Fruit fly (Drosophila melanogaster) whole organism, embryonic: Measurements from ENCODE around the gene CG17572.

Experiments used
- Antp ChIP-seq: fragments of 200-800 bp; sonication (Bioruptor generic); optimal IDR thresholded peaks from 3 replicates; lab custom pipeline; 2016; ENCODE audit warnings: missing biosample characterization, missing genetic modification characterization
- Atf-2 ChIP-seq: fragments of 200-800 bp; sonication (Bioruptor generic); optimal IDR thresholded peaks from 2 replicates; lab custom pipeline; 2016; ENCODE audit warnings: missing biosample characterization, missing genetic modification characterization
- B-H2 ChIP-seq: fragments of 200-800 bp; sonication (Bioruptor generic); optimal IDR thresholded peaks from 2 replicates; lab custom pipeline; 2018; ENCODE audit warnings: missing biosample characterization, mild to moderate bottlenecking, missing genetic modification characterization
- CG10431 ChIP-seq: fragments of 200-800 bp; sonication (Bioruptor generic); optimal IDR thresholded peaks from 3 replicates; lab custom pipeline; 2018; ENCODE audit warnings: missing biosample characterization, mild to moderate bottlenecking, missing genetic modification characterization
- CG10462 ChIP-seq: fragments of 200-800 bp; sonication (Bioruptor generic); optimal IDR thresholded peaks from 2 replicates; lab custom pipeline; 2016; ENCODE audit warnings: missing biosample characterization, missing genetic modification characterization
- CG11085 ChIP-seq: fragments of 200-800 bp; sonication (Bioruptor generic); IDR thresholded peaks from 2 replicates; pipeline ENCODE4 v1.3.6; 2022; ENCODE audit warnings: missing biosample characterization, missing genetic modification characterization
- CG11398 ChIP-seq: fragments of 200-800 bp; sonication (Bioruptor generic); optimal IDR thresholded peaks from 2 replicates; lab custom pipeline; 2016; ENCODE audit warnings: missing biosample characterization, missing genetic modification characterization
- CG11456 ChIP-seq: fragments of 200-800 bp; sonication (Bioruptor generic); IDR thresholded peaks from 3 replicates; pipeline ENCODE4 v1.3.6; 2022; ENCODE audit warnings: missing biosample characterization, missing genetic modification characterization
- CG12236 ChIP-seq: fragments of 200-800 bp; sonication (Bioruptor generic); optimal IDR thresholded peaks from 2 replicates; lab custom pipeline; 2016; ENCODE audit warnings: missing biosample characterization, missing genetic modification characterization
- CG14860 ChIP-seq: fragments of 200-800 bp; sonication (Bioruptor generic); IDR thresholded peaks from 3 replicates; pipeline ENCODE4 v1.3.6; 2022; ENCODE audit warnings: missing biosample characterization, missing genetic modification characterization; ENCODE audit not compliant: partially characterized antibody
- CG14965 ChIP-seq: fragments of 200-800 bp; sonication (Bioruptor generic); optimal IDR thresholded peaks from 2 replicates; lab custom pipeline; 2016; ENCODE audit warnings: missing biosample characterization, missing genetic modification characterization, borderline replicate concordance
- CG18599 ChIP-seq: fragments of 200-800 bp; sonication (Bioruptor generic); optimal IDR thresholded peaks from 3 replicates; lab custom pipeline; 2017; ENCODE audit warnings: missing biosample characterization, missing genetic modification characterization, mild to moderate bottlenecking, moderate library complexity, missing genetic modification reagents
- CG2129 ChIP-seq: fragments of 200-800 bp; sonication (Bioruptor generic); IDR thresholded peaks from 2 replicates; pipeline ENCODE4 v1.3.6; 2022; ENCODE audit warnings: missing biosample characterization, missing genetic modification characterization; ENCODE audit not compliant: partially characterized antibody
- CG42726 ChIP-seq: fragments of 200-800 bp; sonication (Bioruptor generic); IDR thresholded peaks from 2 replicates; pipeline ENCODE4 v1.3.6; 2022; ENCODE audit warnings: missing biosample characterization, missing genetic modification characterization; ENCODE audit not compliant: partially characterized antibody
- CG6175 ChIP-seq: fragments of 200-800 bp; sonication (Bioruptor generic); IDR thresholded peaks from 3 replicates; pipeline ENCODE4 v1.3.6; 2022; ENCODE audit warnings: missing biosample characterization, missing genetic modification characterization
- CG7786 ChIP-seq: fragments of 200-800 bp; sonication (Bioruptor generic); optimal IDR thresholded peaks from 2 replicates; lab custom pipeline; 2016; ENCODE audit warnings: missing biosample characterization, missing genetic modification characterization
- CG7839 ChIP-seq: fragments of 200-800 bp; sonication (Bioruptor generic); optimal IDR thresholded peaks from 3 replicates; lab custom pipeline; 2018; ENCODE audit warnings: missing biosample characterization, mild to moderate bottlenecking, missing genetic modification characterization, moderate library complexity
- D ChIP-seq, 2 experiments: fragments of 200-800 bp in 1 of 2; fragments of >200 bp in 1 of 2; sonication (Bioruptor generic) in 1 of 2; optimal IDR thresholded peaks; 2 replicates in 1 of 2; 3 replicates in 1 of 2; lab custom pipeline; 2017; ENCODE audit warnings: mild to moderate bottlenecking in 1 of 2, missing biosample characterization in 1 of 2, missing genetic modification characterization in 1 of 2, missing genetic modification reagents in 1 of 2
- Dbx ChIP-seq: fragments of 200-800 bp; sonication (Bioruptor generic); IDR thresholded peaks from 3 replicates; pipeline ENCODE4 v1.3.6; 2022; ENCODE audit warnings: missing biosample characterization, missing genetic modification characterization
- Doc3 ChIP-seq: fragments of 200-800 bp; sonication (Bioruptor generic); IDR thresholded peaks from 3 replicates; pipeline ENCODE4 v1.3.6; 2022; ENCODE audit warnings: missing biosample characterization, missing genetic modification characterization; ENCODE audit not compliant: partially characterized antibody
- Dp ChIP-seq: fragments of 200-800 bp; sonication (Bioruptor generic); optimal IDR thresholded peaks from 2 replicates; lab custom pipeline; 2018; ENCODE audit warnings: missing biosample characterization, mild to moderate bottlenecking, missing genetic modification characterization, moderate library complexity
- Drgx ChIP-seq: fragments of 200-800 bp; sonication (Bioruptor generic); IDR thresholded peaks from 2 replicates; pipeline ENCODE4 v1.3.6; 2022; ENCODE audit warnings: missing biosample characterization, missing genetic modification characterization
- Eip74EF ChIP-seq, 2 experiments: fragments of 200-800 bp in 1 of 2; fragments of >200 bp in 1 of 2; sonication (Bioruptor generic) in 1 of 2; optimal IDR thresholded peaks; 2 replicates each; lab custom pipeline; 2017 to 2019; ENCODE audit warnings: missing biosample characterization in 2 of 2, missing genetic modification characterization in 2 of 2, mild to moderate bottlenecking in 1 of 2, moderate library complexity in 1 of 2
- GATAe ChIP-seq: fragments of 200-800 bp; sonication (Bioruptor generic); conservative IDR thresholded peaks from 2 replicates; pipeline ENCODE4 v1.3.6; 2022; ENCODE audit warnings: missing biosample characterization, missing genetic modification characterization
- HLH3B ChIP-seq: fragments of 200-800 bp; sonication (Bioruptor generic); IDR thresholded peaks from 2 replicates; pipeline ENCODE4 v1.3.6; 2022; ENCODE audit warnings: missing biosample characterization, missing genetic modification characterization
- HmgD ChIP-seq: fragments of 200-800 bp; sonication (Bioruptor generic); optimal IDR thresholded peaks from 3 replicates; lab custom pipeline; 2016; ENCODE audit warnings: missing biosample characterization, missing genetic modification characterization
- NC2α ChIP-seq: fragments of 200-800 bp; sonication (Bioruptor generic); optimal IDR thresholded peaks from 2 replicates; lab custom pipeline; 2016; ENCODE audit warnings: missing biosample characterization, missing genetic modification characterization
- Nf-YB ChIP-seq: fragments of 200-800 bp; sonication (Bioruptor generic); optimal IDR thresholded peaks from 3 replicates; lab custom pipeline; 2019; ENCODE audit warnings: missing biosample characterization, mild to moderate bottlenecking, missing genetic modification characterization, moderate library complexity
- Sry-δ ChIP-seq: fragments of 200-800 bp; sonication (Bioruptor generic); optimal IDR thresholded peaks from 2 replicates; lab custom pipeline; 2016; ENCODE audit warnings: missing biosample characterization, missing genetic modification characterization
- Ssrp ChIP-seq: fragments of 200-800 bp; sonication (Bioruptor generic); optimal IDR thresholded peaks from 2 replicates; lab custom pipeline; 2018; ENCODE audit warnings: missing biosample characterization, mild to moderate bottlenecking, missing genetic modification characterization, moderate library complexity
- Stat92E ChIP-seq, 3 experiments: fragments of >200 bp in 2 of 3; fragments of 200-800 bp in 1 of 3; sonication (Bioruptor generic) in 1 of 3; optimal IDR thresholded peaks; 2 replicates each; lab custom pipeline; 2017 to 2019; ENCODE audit warnings: missing biosample characterization in 3 of 3, missing genetic modification characterization in 3 of 3, mild to moderate bottlenecking in 1 of 3, moderate library complexity in 1 of 3
- TFAM ChIP-seq: fragments of 200-800 bp; sonication (Bioruptor generic); optimal IDR thresholded peaks from 2 replicates; lab custom pipeline; 2017; ENCODE audit warnings: missing biosample characterization, missing genetic modification characterization, inconsistent platforms
- Xbp1 ChIP-seq: fragments of 200-800 bp; sonication (Bioruptor generic); optimal IDR thresholded peaks from 3 replicates; lab custom pipeline; 2016; ENCODE audit warnings: missing biosample characterization, mild to moderate bottlenecking, missing genetic modification characterization
- Xrp1 ChIP-seq: fragments of 200-800 bp; sonication (Bioruptor generic); IDR thresholded peaks from 2 replicates; pipeline ENCODE4 v1.3.6; 2022; ENCODE audit warnings: missing biosample characterization, missing genetic modification characterization
- bcd ChIP-seq: fragments of 200-800 bp; sonication (Bioruptor generic); optimal IDR thresholded peaks from 2 replicates; lab custom pipeline; 2017; ENCODE audit warnings: missing biosample characterization, mild to moderate bottlenecking, missing genetic modification characterization
- bsh ChIP-seq, 2 experiments: fragments of 200-800 bp; sonication (Bioruptor generic); optimal IDR thresholded peaks; 2 replicates each; lab custom pipeline; 2017 to 2018; ENCODE audit warnings: mild to moderate bottlenecking in 2 of 2, missing biosample characterization in 2 of 2, missing genetic modification characterization in 2 of 2, moderate library complexity in 1 of 2
- emc ChIP-seq: fragments of 200-800 bp; sonication (Bioruptor generic); optimal IDR thresholded peaks from 2 replicates; lab custom pipeline; 2016; ENCODE audit warnings: missing biosample characterization, missing genetic modification characterization
- gce ChIP-seq: fragments of 200-800 bp; sonication (Bioruptor generic); IDR thresholded peaks from 3 replicates; pipeline ENCODE4 v1.3.6; 2022; ENCODE audit warnings: missing biosample characterization, missing genetic modification characterization
- gro ChIP-seq: fragments of 200-800 bp; sonication (Bioruptor generic); optimal IDR thresholded peaks from 2 replicates; lab custom pipeline; 2016; ENCODE audit warnings: missing biosample characterization, missing genetic modification characterization
- lab ChIP-seq: fragments of 200-800 bp; sonication (Bioruptor generic); optimal IDR thresholded peaks from 3 replicates; lab custom pipeline; 2017; ENCODE audit warnings: missing biosample characterization, missing genetic modification characterization, mild to moderate bottlenecking, moderate library complexity, missing genetic modification reagents
- lov ChIP-seq, 2 experiments: fragments of 200-800 bp in 1 of 2; fragments of >200 bp in 1 of 2; sonication (Bioruptor generic) in 1 of 2; IDR thresholded peaks in 1 of 2; optimal IDR thresholded peaks in 1 of 2; 2 replicates in 1 of 2; 3 replicates in 1 of 2; pipeline versions ENCODE4 v1.3.6 to Lab custom; 2017 to 2022; ENCODE audit warnings: missing biosample characterization in 1 of 2, missing genetic modification characterization in 1 of 2
- pfk ChIP-seq: fragments of 200-800 bp; sonication (Bioruptor generic); optimal IDR thresholded peaks from 2 replicates; lab custom pipeline; 2018; ENCODE audit warnings: missing biosample characterization, mild to moderate bottlenecking, missing genetic modification characterization, moderate library complexity
- pnt ChIP-seq: fragments of 200-800 bp; sonication (Bioruptor generic); optimal IDR thresholded peaks from 3 replicates; lab custom pipeline; 2016; ENCODE audit warnings: missing biosample characterization, missing genetic modification characterization
- row ChIP-seq: fragments of 200-800 bp; sonication (Bioruptor generic); IDR thresholded peaks from 3 replicates; pipeline ENCODE4 v1.3.6; 2022; ENCODE audit warnings: missing biosample characterization, missing genetic modification characterization
- sima ChIP-seq: fragments of 200-800 bp; sonication (Bioruptor generic); optimal IDR thresholded peaks from 2 replicates; lab custom pipeline; 2016; ENCODE audit warnings: missing biosample characterization, missing genetic modification characterization
- stc ChIP-seq: fragments of 200-800 bp; sonication (Bioruptor generic); IDR thresholded peaks from 2 replicates; pipeline ENCODE4 v1.3.6; 2022; ENCODE audit warnings: missing biosample characterization, missing genetic modification characterization
- trem ChIP-seq: fragments of 200-800 bp; optimal IDR thresholded peaks from 3 replicates; lab custom pipeline; 2019; ENCODE audit warnings: missing biosample characterization, mild to moderate bottlenecking, missing genetic modification characterization, moderate library complexity
- ttk ChIP-seq: fragments of 200-800 bp; sonication (Bioruptor generic); IDR thresholded peaks from 2 replicates; pipeline ENCODE4 v2.1.2; 2022; ENCODE audit warnings: missing biosample characterization, missing genetic modification characterization
- tup ChIP-seq: fragments of 200-800 bp; sonication (Bioruptor generic); optimal IDR thresholded peaks from 2 replicates; lab custom pipeline; 2016; ENCODE audit warnings: missing biosample characterization, mild to moderate bottlenecking, missing genetic modification characterization, moderate library complexity

The CG17572 gene

dm6 chr2L:19058916-19059315 lies 15.0 kb downstream of the CG17572 start, which contains the start of gene Phlpp (continued):
- TF ChIP-seq CG12236 (GFP tag; lab: Kevin White, UChicago) (no peak), gro (GFP tag; lab: Kevin White, UChicago) (no peak), lov (optimal IDR thresholded peaks at IDR 0.05; lab: Kevin White, UChicago) (no peak), lov (GFP tag; IDR thresholded peaks at IDR 0.05; lab: Robert Waterston, UW) (no peak), Dp (GFP tag; lab: Kevin White, UChicago) (no peak), CG11398 (GFP tag; lab: Kevin White, UChicago) (no peak), CG6175 (no peak), Sry-δ (GFP tag; lab: Kevin White, UChicago) (no peak), Stat92E (GFP tag; optimal IDR thresholded peaks at IDR 0.05; lab: Kevin White, UChicago) (no peak), CG14860 (no peak), Drgx (GFP tag; lab: Robert Waterston, UW) (peak; percentile 72), bcd (peak; percentile 42), CG14965 (GFP tag; lab: Kevin White, UChicago) (no peak), row (GFP tag; lab: Robert Waterston, UW) (peak; percentile 66), pnt (GFP tag; lab: Kevin White, UChicago) (peak; percentile 8), Nf-YB (GFP tag; lab: Kevin White, UChicago) (no peak), CG7839 (no peak), Atf-2 (GFP tag; lab: Kevin White, UChicago) (no peak), CG18599 (GFP tag; lab: Kevin White, UChicago) (no peak), emc (GFP tag; lab: Kevin White, UChicago) (no peak), GATAe (no peak), Eip74EF (GFP tag; optimal IDR thresholded peaks at IDR 0.05; lab: Kevin White, UChicago) (no peak), Antp (GFP tag; lab: Kevin White, UChicago) (peak; percentile 21), lab (GFP tag; lab: Kevin White, UChicago) (no peak), CG10462 (GFP tag; lab: Kevin White, UChicago) (peak; percentile 7), TFAM (GFP tag; lab: Kevin White, UChicago) (no peak), HmgD (GFP tag; lab: Kevin White, UChicago) (no peak), NC2α (GFP tag; lab: Kevin White, UChicago) (peak; percentile 24), CG7786 (GFP tag; lab: Kevin White, UChicago) (no peak), CG2129 (GFP tag; lab: Robert Waterston, UW) (no peak), stc (GFP tag; lab: Robert Waterston, UW) (0 out of 2 replicates have a peak, but pooled peaks have one; percentile 39), ttk (GFP tag; lab: Robert Waterston, UW) (no peak), CG10431 (GFP tag; lab: Kevin White, UChicago) (no peak), CG11085 (GFP tag; lab: Robert Waterston, UW) (no peak), trem (tag; lab: Kevin White, UChicago) (peak; percentile 60), Ssrp (tag; lab: Kevin White, UChicago) (peak; percentile 56), HLH3B (GFP tag; lab: Robert Waterston, UW) (peak; percentile 68), Xbp1 (GFP tag; lab: Kevin White, UChicago) (peak; percentile 59), CG42726 (no peak), Doc3 (GFP tag; lab: Robert Waterston, UW) (no peak), pfk (GFP tag; lab: Kevin White, UChicago) (no peak), tup (GFP tag; lab: Kevin White, UChicago) (no peak), sima (GFP tag; lab: Kevin White, UChicago) (no peak), B-H2 (GFP tag; lab: Kevin White, UChicago) (no peak), Xrp1 (GFP tag; lab: Robert Waterston, UW) (peak; percentile 89), Dbx (GFP tag; lab: Robert Waterston, UW) (0 out of 3 replicates have a peak, but pooled peaks have one; percentile 31), D (optimal IDR thresholded peaks at IDR 0.05; lab: Kevin White, UChicago) (no peak), D (GFP tag; optimal IDR thresholded peaks at IDR 0.05; lab: Kevin White, UChicago) (peak; percentile 41), CG11456 (no peak), bsh (GFP tag; optimal IDR thresholded peaks at IDR 0.05; lab: Kevin White, UChicago) (peak in 1 of 2 experiments; percentile 47), gce (GFP tag; lab: Robert Waterston, UW) (peak; percentile 73; the same call in 2 of the 3 replicates)
